Fruit fly (Drosophila melanogaster): ENCODE measurements around the gene CG31524.

CG31524 gene

dm6 chr3R:30475910-30476309 lies 38.2 kb downstream of the CG31524 start:
- TF ChIP-seq noc (tag; optimal IDR thresholded peaks at IDR 0.05), result no peak

dm6 chr3R:30474667-30475213 lies 39.4 kb downstream of the CG31524 start:
- TF ChIP-seq noc (tag; optimal IDR thresholded peaks at IDR 0.05), result no peak

dm6 chr3R:30472331-30472730 lies 41.8 kb downstream of the CG31524 start:
- no peak for TF ChIP-seq noc (tag; optimal IDR thresholded peaks at IDR 0.05)

dm6 chr3R:30470690-30471089 lies 43.5 kb downstream of the CG31524 start:
- no peak for TF ChIP-seq noc (tag; optimal IDR thresholded peaks at IDR 0.05)

dm6 chr3R:30467062-30467461 lies 47.1 kb downstream of the CG31524 start:
- no peak for TF ChIP-seq noc (tag; optimal IDR thresholded peaks at IDR 0.05)

dm6 chr3R:30466515-30466914 lies 47.6 kb downstream of the CG31524 start:
- TF ChIP-seq noc (tag; optimal IDR thresholded peaks at IDR 0.05), result no peak

dm6 chr3R:30465775-30466494 lies 48.2 kb downstream of the CG31524 start, which contains the start of gene PH4alphaEFB:
Gene PH4alphaEFB, plus strand, starts transcription at chr3R:30466050.
- TF ChIP-seq noc (tag; optimal IDR thresholded peaks at IDR 0.05), result no peak

dm6 chr3R:30464244-30464643 lies 49.9 kb downstream of the CG31524 start:
- TF ChIP-seq noc (tag; optimal IDR thresholded peaks at IDR 0.05), result no peak

Data from whole organism, larva.